Worm (Caenorhabditis elegans) whole organism, L3 larva: ENCODE data around the gene col-156.

Experiments
- ZK546.5 ChIP-seq: sonication (generic microtip); optimal IDR thresholded peaks from 2 replicates; lab custom pipeline; 2017; ENCODE audit warnings: missing biosample characterization, missing genetic modification characterization
- aly-2 ChIP-seq: fragments of 150-350 bp; optimal IDR thresholded peaks from 2 replicates; lab custom pipeline; 2014; ENCODE audit warnings: missing biosample characterization, missing genetic modification characterization
- ama-1 ChIP-seq: fragments of 150-350 bp; optimal IDR thresholded peaks from 2 replicates; lab custom pipeline; 2018
- ceh-28 ChIP-seq: fragments of 150-350 bp; optimal IDR thresholded peaks from 2 replicates; lab custom pipeline; 2014; ENCODE audit warnings: missing biosample characterization, missing genetic modification reagents, missing genetic modification characterization
- ceh-82 ChIP-seq: fragments of 150-350 bp; optimal IDR thresholded peaks from 2 replicates; lab custom pipeline; 2014; ENCODE audit warnings: missing biosample characterization, missing genetic modification characterization
- ceh-9 ChIP-seq: sonication (generic microtip); optimal IDR thresholded peaks from 2 replicates; lab custom pipeline; 2018; ENCODE audit warnings: missing biosample characterization, missing genetic modification characterization
- daf-12 ChIP-seq: fragments of 150-350 bp; optimal IDR thresholded peaks from 2 replicates; lab custom pipeline; 2014; ENCODE audit warnings: missing biosample characterization, missing genetic modification reagents, missing genetic modification characterization
- egl-27 ChIP-seq: sonication (generic microtip); optimal IDR thresholded peaks from 4 replicates; lab custom pipeline; 2017; ENCODE audit warnings: missing biosample characterization, missing genetic modification reagents, missing genetic modification characterization
- elt-1 ChIP-seq: fragments of 150-350 bp; optimal IDR thresholded peaks from 2 replicates; lab custom pipeline; 2014; ENCODE audit warnings: missing biosample characterization, missing genetic modification characterization
- elt-2 ChIP-seq: sonication (generic microtip); optimal IDR thresholded peaks from 2 replicates; lab custom pipeline; 2016; ENCODE audit warnings: missing genetic modification reagents, mild to moderate bottlenecking, missing genetic modification characterization, missing compliant biosample characterization
- elt-3 ChIP-seq, 3 experiments: fragments of 150-350 bp in 1 of 3; sonication (generic microtip) in 2 of 3; optimal IDR thresholded peaks; 2 replicates in 2 of 3; 4 replicates in 1 of 3; lab custom pipeline; 2014 to 2017; ENCODE audit warnings: missing biosample characterization in 3 of 3, missing genetic modification characterization in 3 of 3
- eor-1 ChIP-seq, 2 experiments: fragments of 150-350 bp; optimal IDR thresholded peaks; 2 replicates each; lab custom pipeline; 2014 to 2018; ENCODE audit warnings: missing biosample characterization in 2 of 2, missing genetic modification characterization in 2 of 2
- fkh-10 ChIP-seq: sonication (generic microtip); optimal IDR thresholded peaks from 2 replicates; lab custom pipeline; 2017; ENCODE audit warnings: missing biosample characterization, missing genetic modification reagents, missing genetic modification characterization
- fos-1 ChIP-seq: fragments of 150-350 bp; optimal IDR thresholded peaks from 2 replicates; lab custom pipeline; 2014; ENCODE audit warnings: missing biosample characterization, missing genetic modification characterization
- hmg-11 ChIP-seq: sonication (generic microtip); optimal IDR thresholded peaks from 2 replicates; lab custom pipeline; 2016; ENCODE audit warnings: missing genetic modification characterization, missing compliant biosample characterization
- jun-1 ChIP-seq: fragments of 150-350 bp; optimal IDR thresholded peaks from 2 replicates; lab custom pipeline; 2014; ENCODE audit warnings: missing biosample characterization, missing genetic modification reagents, missing genetic modification characterization
- lin-39 ChIP-seq: fragments of 150-350 bp; optimal IDR thresholded peaks from 2 replicates; lab custom pipeline; 2018; ENCODE audit warnings: missing biosample characterization, missing genetic modification reagents, missing genetic modification characterization
- lsy-12 ChIP-seq: sonication (generic microtip); optimal IDR thresholded peaks from 2 replicates; lab custom pipeline; 2016; ENCODE audit warnings: mild to moderate bottlenecking, missing genetic modification characterization, missing compliant biosample characterization
- nfya-1 ChIP-seq: sonication (generic microtip); optimal IDR thresholded peaks from 2 replicates; lab custom pipeline; 2017; ENCODE audit warnings: missing genetic modification characterization, mild to moderate bottlenecking, missing compliant biosample characterization, antibody characterized with exemption, moderate library complexity; ENCODE audit not compliant: insufficient read depth
- nhr-11 ChIP-seq: fragments of 150-350 bp; optimal IDR thresholded peaks from 2 replicates; lab custom pipeline; 2014; ENCODE audit warnings: missing biosample characterization, missing genetic modification characterization
- nhr-12 ChIP-seq: fragments of 150-350 bp; optimal IDR thresholded peaks from 2 replicates; lab custom pipeline; 2014; ENCODE audit warnings: missing biosample characterization, missing genetic modification characterization
- nhr-23 ChIP-seq: fragments of 150-350 bp; optimal IDR thresholded peaks from 2 replicates; lab custom pipeline; 2014; ENCODE audit warnings: missing biosample characterization, missing genetic modification reagents, missing genetic modification characterization
- nhr-237 ChIP-seq: fragments of 150-350 bp; optimal IDR thresholded peaks from 2 replicates; lab custom pipeline; 2014; ENCODE audit warnings: missing biosample characterization, missing genetic modification characterization
- nhr-25 ChIP-seq: sonication (generic microtip); optimal IDR thresholded peaks from 2 replicates; lab custom pipeline; 2017; ENCODE audit warnings: missing biosample characterization, missing genetic modification characterization
- nhr-28 ChIP-seq: fragments of 150-350 bp; optimal IDR thresholded peaks from 2 replicates; lab custom pipeline; 2014; ENCODE audit warnings: missing biosample characterization, missing genetic modification characterization
- nhr-43 ChIP-seq: sonication (generic microtip); optimal IDR thresholded peaks from 2 replicates; lab custom pipeline; 2016; ENCODE audit warnings: mild to moderate bottlenecking, missing genetic modification characterization, missing compliant biosample characterization; ENCODE audit not compliant: poor library complexity, severe bottlenecking
- nhr-67 ChIP-seq: fragments of 150-350 bp; optimal IDR thresholded peaks from 2 replicates; lab custom pipeline; 2014; ENCODE audit warnings: missing biosample characterization, missing genetic modification characterization
- nhr-76 ChIP-seq: fragments of 150-350 bp; sonication (generic microtip); optimal IDR thresholded peaks from 5 replicates; lab custom pipeline; 2014; ENCODE audit warnings: missing biosample characterization, missing genetic modification characterization
- pha-4 ChIP-seq: fragments of 150-350 bp; optimal IDR thresholded peaks from 2 replicates; lab custom pipeline; 2014; ENCODE audit warnings: missing biosample characterization, missing genetic modification reagents, missing genetic modification characterization
- sea-2 ChIP-seq: fragments of 150-350 bp; sonication (generic microtip); optimal IDR thresholded peaks from 4 replicates; lab custom pipeline; 2014; ENCODE audit warnings: missing biosample characterization, missing genetic modification reagents, missing genetic modification characterization
- skn-1 ChIP-seq: fragments of 150-350 bp; optimal IDR thresholded peaks from 2 replicates; lab custom pipeline; 2014; ENCODE audit warnings: missing biosample characterization, missing genetic modification characterization
- snpc-4 ChIP-seq: fragments of 150-350 bp; optimal IDR thresholded peaks from 2 replicates; lab custom pipeline; 2014; ENCODE audit warnings: missing biosample characterization, missing genetic modification characterization
- tbx-2 ChIP-seq: sonication (generic microtip); optimal IDR thresholded peaks from 2 replicates; lab custom pipeline; 2016; ENCODE audit warnings: mild to moderate bottlenecking, missing genetic modification characterization, missing compliant biosample characterization
- unc-62 ChIP-seq: fragments of 150-350 bp; sonication (generic microtip); optimal IDR thresholded peaks from 4 replicates; lab custom pipeline; 2014; ENCODE audit warnings: missing biosample characterization, missing genetic modification reagents, missing genetic modification characterization
- zag-1 ChIP-seq: fragments of 150-350 bp; optimal IDR thresholded peaks from 2 replicates; lab custom pipeline; 2014; ENCODE audit warnings: missing biosample characterization, missing genetic modification characterization
- ztf-4 ChIP-seq: fragments of 150-350 bp; optimal IDR thresholded peaks from 2 replicates; lab custom pipeline; 2014; ENCODE audit warnings: missing biosample characterization, missing genetic modification characterization

col-156 gene

ce11 chrV:11436407-11436806 is 13.8 kb downstream of the col-156 start:
- no peak for TF ChIP-seq lin-39 (tag; lab: Kevin White, UChicago)
- TF ChIP-seq sea-2 (GFP tag; lab: Kevin White, UChicago): no peak
- no peak for TF ChIP-seq nhr-237 (tag; lab: Kevin White, UChicago)
- TF ChIP-seq eor-1 (tag; optimal IDR thresholded peaks at IDR 0.05; lab: Kevin White, UChicago): no peak
- TF ChIP-seq daf-12 (tag; lab: Kevin White, UChicago): no peak
- no peak for TF ChIP-seq pha-4 (tag; lab: Kevin White, UChicago)
- TF ChIP-seq jun-1 (tag; lab: Kevin White, UChicago): no peak
- no peak for TF ChIP-seq nhr-11

- TF ChIP-seq nhr-28 (tag; lab: Kevin White, UChicago): no peak
- no peak for TF ChIP-seq aly-2 (tag; lab: Kevin White, UChicago)
- no peak for TF ChIP-seq nhr-11
- no peak for TF ChIP-seq ztf-4 (tag; lab: Kevin White, UChicago)
- no peak for TF ChIP-seq nfya-1
- no peak for TF ChIP-seq nhr-43 (tag; lab: Kevin White, UChicago)
- TF ChIP-seq nhr-23 (tag; lab: Kevin White, UChicago): no peak
- TF ChIP-seq unc-62 (GFP tag; lab: Kevin White, UChicago): no peak
- no peak for TF ChIP-seq elt-3 (tag; optimal IDR thresholded peaks at IDR 0.05; lab: Kevin White, UChicago)
- no peak for TF ChIP-seq jun-1 (tag; lab: Kevin White, UChicago)
- no peak for TF ChIP-seq egl-27 (tag; lab: Kevin White, UChicago)
- TF ChIP-seq pha-4 (tag; lab: Kevin White, UChicago): no peak
- TF ChIP-seq fos-1 (tag; lab: Kevin White, UChicago): no peak
These were observed 14.9 kb downstream of the col-156 start for ce11 chrV:11435242-11435641.

- TF ChIP-seq fkh-10 (GFP tag; lab: Kevin White, UChicago): peak; percentile 72
- TF ChIP-seq skn-1: no peak
These were observed 19.3 kb downstream of the col-156 start for ce11 chrV:11430823-11431222.

ce11 chrV:11428728-11429127 is 21.4 kb downstream of the col-156 start:
- no peak for TF ChIP-seq nhr-43 (tag; lab: Kevin White, UChicago)
- TF ChIP-seq hmg-11: no peak
- no peak for TF ChIP-seq nhr-25 (tag; lab: Kevin White, UChicago)
- no peak for TF ChIP-seq ZK546.5 (tag; lab: Kevin White, UChicago)
- TF ChIP-seq elt-1 (tag; lab: Kevin White, UChicago): no peak
- TF ChIP-seq nhr-76: no peak
- TF ChIP-seq ceh-28 (tag; lab: Kevin White, UChicago): no peak
- peak; percentile 9 for TF ChIP-seq nfya-1
- TF ChIP-seq unc-62 (GFP tag; lab: Kevin White, UChicago): no peak
- no peak for TF ChIP-seq nhr-237 (tag; lab: Kevin White, UChicago)
- peak; percentile 42 for TF ChIP-seq tbx-2 (tag; lab: Kevin White, UChicago)
- no peak for TF ChIP-seq nhr-11

ce11 chrV:11424565-11424964 is 25.6 kb downstream of the col-156 start, which contains the start of gene T26H10.2:
Gene T26H10.2 (minus strand): TSS chrV:11424665.
- no peak for TF ChIP-seq unc-62 (GFP tag; lab: Kevin White, UChicago)
- no peak for TF ChIP-seq ama-1 (lab: Kevin White, UChicago)
- no peak for TF ChIP-seq fos-1 (tag; lab: Kevin White, UChicago)
- TF ChIP-seq nhr-43 (tag; lab: Kevin White, UChicago): no peak
- no peak for TF ChIP-seq nhr-67 (tag; lab: Kevin White, UChicago)
- TF ChIP-seq ceh-82: no peak
- no peak for TF ChIP-seq nhr-76
- TF ChIP-seq eor-1 (tag; optimal IDR thresholded peaks at IDR 0.05; lab: Kevin White, UChicago): no peak
- TF ChIP-seq nhr-12 (tag; lab: Kevin White, UChicago): no peak
- no peak for TF ChIP-seq nfya-1
- no peak for TF ChIP-seq pha-4 (tag; lab: Kevin White, UChicago)
- no peak for TF ChIP-seq aly-2 (tag; lab: Kevin White, UChicago)
- TF ChIP-seq jun-1 (tag; lab: Kevin White, UChicago): no peak
- TF ChIP-seq elt-2 (tag; lab: Kevin White, UChicago): no peak
- TF ChIP-seq lsy-12 (tag; lab: Kevin White, UChicago): no peak
- TF ChIP-seq zag-1 (tag; lab: Kevin White, UChicago): no peak
- no peak for TF ChIP-seq snpc-4 (tag; lab: Kevin White, UChicago)
- no peak for TF ChIP-seq ceh-9
